Worm (Caenorhabditis elegans) whole organism, mixed stage, embryonic: ENCODE measurements around the gene fbxb-95.

ENCODE experiments used
- ceh-83 ChIP-seq: fragments of 200-800 bp; sonication (Bioruptor generic); optimal IDR thresholded peaks from 2 replicates; lab custom pipeline; 2018; ENCODE audit warnings: mild to moderate bottlenecking, missing genetic modification characterization, missing compliant biosample characterization
- lin-13 ChIP-seq: fragments of 150-350 bp; optimal IDR thresholded peaks from 2 replicates; lab custom pipeline; 2014; ENCODE audit warnings: missing biosample characterization, missing genetic modification characterization
- mab-5 ChIP-seq: fragments of 150-350 bp; optimal IDR thresholded peaks from 2 replicates; lab custom pipeline; 2014; ENCODE audit warnings: missing biosample characterization, missing genetic modification characterization
- nhr-237 ChIP-seq: fragments of 150-350 bp; optimal IDR thresholded peaks from 2 replicates; lab custom pipeline; 2014; ENCODE audit warnings: missing biosample characterization, missing genetic modification characterization
- nhr-76 ChIP-seq: sonication (generic microtip); optimal IDR thresholded peaks from 2 replicates; lab custom pipeline; 2017; ENCODE audit warnings: missing biosample characterization, missing genetic modification characterization
- snpc-4 ChIP-seq: fragments of 150-350 bp; optimal IDR thresholded peaks from 2 replicates; lab custom pipeline; 2014; ENCODE audit warnings: missing biosample characterization, missing genetic modification characterization
- unc-62 ChIP-seq: fragments of 150-350 bp; optimal IDR thresholded peaks from 2 replicates; lab custom pipeline; 2014; ENCODE audit warnings: missing biosample characterization, missing genetic modification reagents, missing genetic modification characterization
- ztf-11 ChIP-seq: fragments of 150-350 bp; optimal IDR thresholded peaks from 2 replicates; lab custom pipeline; 2014; ENCODE audit warnings: missing biosample characterization, missing genetic modification characterization

DNA sequence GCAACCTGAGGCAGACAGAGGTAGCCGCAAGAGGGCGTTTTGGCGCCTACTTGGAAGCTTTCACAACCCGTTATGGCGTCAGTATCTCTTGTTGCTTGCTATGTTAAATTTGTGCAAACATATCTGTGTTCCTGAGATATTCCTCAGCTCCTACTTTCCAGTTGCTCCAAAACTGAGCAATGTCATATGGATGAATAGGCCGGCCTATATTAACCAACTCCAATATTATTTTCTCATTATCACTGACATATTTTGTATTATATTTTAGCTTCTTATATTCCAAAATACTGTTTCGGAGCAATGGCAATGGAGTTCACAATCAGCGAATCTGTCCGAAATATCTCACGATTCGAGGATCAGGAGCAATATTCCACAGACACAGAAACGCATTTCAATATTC lies 21.5 kb downstream of the fbxb-95 start, which contains the start of gene math-13:
- TF ChIP-seq ztf-11 (tag; lab: Kevin White, UChicago) = no peak
- no peak for TF ChIP-seq lin-13 (tag; lab: Kevin White, UChicago)
- TF ChIP-seq unc-62 = no peak
- TF ChIP-seq nhr-237 (tag; lab: Kevin White, UChicago) = no peak
- no peak for TF ChIP-seq mab-5
- TF ChIP-seq ceh-83 (GFP tag; lab: Kevin White, UChicago) = no peak
- no peak for TF ChIP-seq snpc-4 (tag; lab: Kevin White, UChicago)
- no peak for TF ChIP-seq nhr-76 (tag; lab: Kevin White, UChicago)
